Fruit fly (Drosophila melanogaster) whole organism, embryonic: ENCODE data around the gene Snx3.

Experiments used
- ATbp ChIP-seq: fragments of 200-800 bp; sonication (Bioruptor generic); optimal IDR thresholded peaks from 2 replicates; lab custom pipeline; 2017; ENCODE audit warnings: missing biosample characterization, mild to moderate bottlenecking, missing genetic modification characterization, missing genetic modification reagents
- Aef1 ChIP-seq: fragments of 200-800 bp; sonication (Bioruptor generic); IDR thresholded peaks from 3 replicates; pipeline ENCODE4 v1.3.6; 2022; ENCODE audit warnings: missing biosample characterization, missing genetic modification characterization
- CG10147 ChIP-seq: fragments of 200-800 bp; sonication (Bioruptor generic); optimal IDR thresholded peaks from 2 replicates; lab custom pipeline; 2019; ENCODE audit warnings: missing biosample characterization, mild to moderate bottlenecking, missing genetic modification characterization, moderate library complexity
- CG12155 ChIP-seq: fragments of 200-800 bp; sonication (Bioruptor generic); optimal IDR thresholded peaks from 3 replicates; lab custom pipeline; 2016; ENCODE audit warnings: missing biosample characterization, missing genetic modification characterization
- CG13287 ChIP-seq: fragments of 200-800 bp; sonication (Bioruptor generic); IDR thresholded peaks from 2 replicates; pipeline ENCODE4 v1.3.6; 2022; ENCODE audit warnings: missing biosample characterization, missing genetic modification characterization; ENCODE audit not compliant: partially characterized antibody
- CG13296 ChIP-seq: fragments of 200-800 bp; sonication (Bioruptor generic); optimal IDR thresholded peaks from 3 replicates; lab custom pipeline; 2018; ENCODE audit warnings: missing biosample characterization, mild to moderate bottlenecking, missing genetic modification characterization
- CG13894 ChIP-seq: fragments of 200-800 bp; sonication (Bioruptor generic); optimal IDR thresholded peaks from 3 replicates; lab custom pipeline; 2018; ENCODE audit warnings: missing biosample characterization, mild to moderate bottlenecking, missing genetic modification characterization, moderate library complexity
- CG15073 ChIP-seq: fragments of 200-800 bp; sonication (Bioruptor generic); optimal IDR thresholded peaks from 2 replicates; lab custom pipeline; 2016; ENCODE audit warnings: missing biosample characterization, missing genetic modification characterization
- CG15696 ChIP-seq: fragments of 200-800 bp; sonication (Bioruptor generic); optimal IDR thresholded peaks from 2 replicates; lab custom pipeline; 2019; ENCODE audit warnings: missing biosample characterization, mild to moderate bottlenecking, missing genetic modification characterization, moderate library complexity
- CG17328 ChIP-seq: fragments of 200-800 bp; sonication (Bioruptor generic); IDR thresholded peaks from 2 replicates; pipeline ENCODE4 v1.3.6; 2022; ENCODE audit warnings: missing biosample characterization, missing genetic modification characterization
- CG17359 ChIP-seq: fragments of 200-800 bp; sonication (Bioruptor generic); optimal IDR thresholded peaks from 3 replicates; lab custom pipeline; 2018; ENCODE audit warnings: missing biosample characterization, mild to moderate bottlenecking, missing genetic modification characterization, moderate library complexity
- CG17912 ChIP-seq: fragments of 200-800 bp; sonication (Bioruptor generic); optimal IDR thresholded peaks from 2 replicates; lab custom pipeline; 2018; ENCODE audit warnings: missing biosample characterization, mild to moderate bottlenecking, missing genetic modification characterization
- CG2199 ChIP-seq: fragments of 200-800 bp; sonication (Bioruptor generic); IDR thresholded peaks from 3 replicates; pipeline ENCODE4 v1.3.6; 2022; ENCODE audit warnings: missing biosample characterization, missing genetic modification characterization
- CG31441 ChIP-seq: fragments of 200-800 bp; sonication (Bioruptor generic); IDR thresholded peaks from 2 replicates; pipeline ENCODE4 v1.3.6; 2022; ENCODE audit warnings: missing biosample characterization, missing genetic modification characterization
- CG3281 ChIP-seq: fragments of 200-800 bp; sonication (Bioruptor generic); optimal IDR thresholded peaks from 3 replicates; lab custom pipeline; 2017; ENCODE audit warnings: missing biosample characterization, mild to moderate bottlenecking, missing genetic modification characterization
- CG4404 ChIP-seq: fragments of 200-800 bp; sonication (Bioruptor generic); IDR thresholded peaks from 2 replicates; pipeline ENCODE4 v1.3.6; 2022; ENCODE audit warnings: missing biosample characterization, missing genetic modification characterization
- CG4820 ChIP-seq: fragments of 200-800 bp; sonication (Bioruptor generic); optimal IDR thresholded peaks from 3 replicates; lab custom pipeline; 2016; ENCODE audit warnings: missing biosample characterization, missing genetic modification characterization
- CG5180 ChIP-seq: fragments of 200-800 bp; sonication (Bioruptor generic); optimal IDR thresholded peaks from 3 replicates; lab custom pipeline; 2017; ENCODE audit warnings: missing biosample characterization, missing genetic modification characterization, mild to moderate bottlenecking, moderate library complexity, missing genetic modification reagents
- CG5245 ChIP-seq: fragments of 200-800 bp; sonication (Bioruptor generic); optimal IDR thresholded peaks from 3 replicates; lab custom pipeline; 2016; ENCODE audit warnings: missing biosample characterization, missing genetic modification characterization
- CG6765 ChIP-seq: fragments of 200-800 bp; sonication (Bioruptor generic); optimal IDR thresholded peaks from 3 replicates; lab custom pipeline; 2017; ENCODE audit warnings: missing biosample characterization, mild to moderate bottlenecking, missing genetic modification characterization
- CG6813 ChIP-seq: fragments of 200-800 bp; sonication (Bioruptor generic); optimal IDR thresholded peaks from 2 replicates; lab custom pipeline; 2017; ENCODE audit warnings: missing biosample characterization, missing genetic modification characterization, mild to moderate bottlenecking, moderate library complexity, missing genetic modification reagents
- CG8478 ChIP-seq: fragments of >200 bp; optimal IDR thresholded peaks from 2 replicates; lab custom pipeline; 2018
- CG8924 ChIP-seq: fragments of 200-800 bp; optimal IDR thresholded peaks from 3 replicates; lab custom pipeline; 2019; ENCODE audit warnings: missing biosample characterization, mild to moderate bottlenecking, missing genetic modification characterization, moderate library complexity
- CG9609 ChIP-seq: fragments of 200-800 bp; sonication (Bioruptor generic); optimal IDR thresholded peaks from 3 replicates; lab custom pipeline; 2016; ENCODE audit warnings: missing biosample characterization, missing genetic modification characterization
- E2f1 ChIP-seq: fragments of 200-800 bp; sonication (Bioruptor generic); IDR thresholded peaks from 2 replicates; pipeline ENCODE4 v1.3.6; 2022; ENCODE audit warnings: missing biosample characterization, missing genetic modification characterization
- Hand ChIP-seq: fragments of 200-800 bp; sonication (Bioruptor generic); optimal IDR thresholded peaks from 2 replicates; lab custom pipeline; 2017; ENCODE audit warnings: mild to moderate bottlenecking, missing biosample characterization, missing genetic modification reagents, missing genetic modification characterization
- Jarid2 ChIP-seq: fragments of 200-800 bp; sonication (Bioruptor generic); optimal IDR thresholded peaks from 3 replicates; lab custom pipeline; 2017; ENCODE audit warnings: mild to moderate bottlenecking, missing biosample characterization, missing genetic modification reagents, missing genetic modification characterization
- Mrtf ChIP-seq: fragments of 200-800 bp; sonication (Bioruptor generic); IDR thresholded peaks from 3 replicates; pipeline ENCODE4 v1.3.6; 2022; ENCODE audit warnings: missing biosample characterization, missing genetic modification characterization
- NFAT ChIP-seq: fragments of 200-800 bp; sonication (Bioruptor generic); IDR thresholded peaks from 2 replicates; pipeline ENCODE4 v1.3.6; 2022; ENCODE audit warnings: missing biosample characterization, missing genetic modification characterization
- PHDP ChIP-seq: fragments of 200-800 bp; sonication (Bioruptor generic); optimal IDR thresholded peaks from 3 replicates; lab custom pipeline; 2018; ENCODE audit warnings: missing biosample characterization, mild to moderate bottlenecking, missing genetic modification characterization, moderate library complexity
- Spps ChIP-seq: fragments of 200-800 bp; sonication (Bioruptor generic); optimal IDR thresholded peaks from 2 replicates; lab custom pipeline; 2018; ENCODE audit warnings: missing biosample characterization, mild to moderate bottlenecking, missing genetic modification characterization
- aop ChIP-seq: fragments of 200-800 bp; sonication (Bioruptor generic); IDR thresholded peaks from 2 replicates; pipeline ENCODE4 v1.3.6; 2022; ENCODE audit warnings: missing biosample characterization, missing genetic modification characterization
- ase ChIP-seq: fragments of 200-800 bp; sonication (Bioruptor generic); IDR thresholded peaks from 3 replicates; pipeline ENCODE4 v1.3.6; 2022; ENCODE audit warnings: missing biosample characterization, missing genetic modification characterization
- chif ChIP-seq, 2 experiments: fragments of 200-800 bp; sonication (Bioruptor generic); optimal IDR thresholded peaks; 3 replicates each; lab custom pipeline; 2016; ENCODE audit warnings: missing biosample characterization in 2 of 2, missing genetic modification characterization in 2 of 2
- crp ChIP-seq, 2 experiments: fragments of 200-800 bp; sonication (Bioruptor generic); optimal IDR thresholded peaks; 2 replicates in 1 of 2; 3 replicates in 1 of 2; lab custom pipeline; 2017; ENCODE audit warnings: missing biosample characterization in 2 of 2, missing genetic modification characterization in 2 of 2, mild to moderate bottlenecking in 1 of 2, moderate library complexity in 1 of 2
- dan ChIP-seq: fragments of 200-800 bp; sonication (Bioruptor generic); IDR thresholded peaks from 2 replicates; pipeline ENCODE4 v1.3.6; 2022; ENCODE audit warnings: missing biosample characterization, missing genetic modification characterization
- dm ChIP-seq: fragments of 200-800 bp; sonication (Bioruptor generic); optimal IDR thresholded peaks from 3 replicates; lab custom pipeline; 2016; ENCODE audit warnings: missing biosample characterization, missing genetic modification characterization
- dpn ChIP-seq, 2 experiments: fragments of 200-800 bp; sonication (Bioruptor generic); optimal IDR thresholded peaks; 3 replicates each; lab custom pipeline; 2016; ENCODE audit warnings: missing biosample characterization in 2 of 2, missing genetic modification characterization in 2 of 2
- hbn ChIP-seq: fragments of 200-800 bp; sonication (Bioruptor generic); IDR thresholded peaks from 2 replicates; pipeline ENCODE4 v1.3.6; 2022; ENCODE audit warnings: missing biosample characterization, missing genetic modification characterization; ENCODE audit not compliant: partially characterized antibody
- her ChIP-seq: fragments of 200-800 bp; sonication (Bioruptor generic); optimal IDR thresholded peaks from 2 replicates; lab custom pipeline; 2016; ENCODE audit warnings: missing biosample characterization, missing genetic modification characterization
- lab ChIP-seq: fragments of 200-800 bp; sonication (Bioruptor generic); optimal IDR thresholded peaks from 3 replicates; lab custom pipeline; 2017; ENCODE audit warnings: missing biosample characterization, missing genetic modification characterization, mild to moderate bottlenecking, moderate library complexity, missing genetic modification reagents
- lilli ChIP-seq: fragments of 200-800 bp; sonication (Bioruptor generic); optimal IDR thresholded peaks from 3 replicates; lab custom pipeline; 2016; ENCODE audit warnings: missing biosample characterization, missing genetic modification characterization
- mirr ChIP-seq: fragments of 200-800 bp; sonication (Bioruptor generic); optimal IDR thresholded peaks from 3 replicates; lab custom pipeline; 2018; ENCODE audit warnings: missing biosample characterization, mild to moderate bottlenecking, missing genetic modification characterization
- org-1 ChIP-seq: fragments of 200-800 bp; sonication (Bioruptor generic); optimal IDR thresholded peaks from 2 replicates; lab custom pipeline; 2017; ENCODE audit warnings: missing biosample characterization, missing genetic modification characterization
- ro ChIP-seq: fragments of 200-800 bp; sonication (Bioruptor generic); IDR thresholded peaks from 2 replicates; pipeline ENCODE4 v1.3.6; 2022; ENCODE audit warnings: missing biosample characterization, missing genetic modification characterization
- salm ChIP-seq: fragments of 200-800 bp; sonication (Bioruptor generic); optimal IDR thresholded peaks from 2 replicates; lab custom pipeline; 2018; ENCODE audit warnings: missing biosample characterization, mild to moderate bottlenecking, missing genetic modification characterization
- sima ChIP-seq: fragments of 200-800 bp; sonication (Bioruptor generic); optimal IDR thresholded peaks from 2 replicates; lab custom pipeline; 2016; ENCODE audit warnings: missing biosample characterization, missing genetic modification characterization
- slp2 ChIP-seq: fragments of 200-800 bp; sonication (Bioruptor generic); optimal IDR thresholded peaks from 2 replicates; lab custom pipeline; 2016; ENCODE audit warnings: missing biosample characterization, missing genetic modification characterization
- sug ChIP-seq: fragments of 200-800 bp; optimal IDR thresholded peaks from 2 replicates; lab custom pipeline; 2019; ENCODE audit warnings: missing biosample characterization, mild to moderate bottlenecking, missing genetic modification characterization, moderate library complexity
- ttk ChIP-seq: fragments of 200-800 bp; sonication (Bioruptor generic); IDR thresholded peaks from 2 replicates; pipeline ENCODE4 v2.1.2; 2022; ENCODE audit warnings: missing biosample characterization, missing genetic modification characterization
- vfl ChIP-seq: fragments of 200-800 bp; sonication (Bioruptor generic); optimal IDR thresholded peaks from 2 replicates; lab custom pipeline; 2016; ENCODE audit warnings: missing biosample characterization, missing genetic modification characterization
- yki ChIP-seq: fragments of >200 bp; optimal IDR thresholded peaks from 3 replicates; lab custom pipeline; 2018

The Snx3 gene

DNA sequence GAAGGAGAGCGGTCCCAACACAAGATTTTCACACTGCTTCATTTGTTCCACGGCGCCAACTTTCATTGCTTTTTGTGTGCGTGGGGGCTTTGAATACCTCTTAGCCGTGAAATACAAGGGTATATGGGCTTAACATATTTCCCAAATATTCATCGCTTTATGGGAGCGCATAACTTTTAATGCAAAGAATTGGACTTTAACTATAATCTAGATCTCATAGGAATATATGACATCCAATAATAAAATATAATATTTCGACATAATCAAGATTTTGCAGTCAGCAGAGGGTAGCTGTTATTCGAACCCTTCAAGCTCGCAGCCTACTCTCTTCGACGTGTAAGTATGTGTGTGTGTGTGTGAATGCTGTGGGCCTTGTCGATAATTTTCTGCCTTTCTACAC is 36.2 kb upstream of the Snx3 start (continued):
- TF ChIP-seq CG13894 (tag; lab: Kevin White, UChicago): no peak
- no peak for TF ChIP-seq vfl (GFP tag; lab: Kevin White, UChicago)
- no peak for TF ChIP-seq dm (GFP tag; lab: Kevin White, UChicago)
- peak; percentile 57 for TF ChIP-seq CG17359 (tag; lab: Kevin White, UChicago)
- TF ChIP-seq NFAT (GFP tag; lab: Robert Waterston, UW): no peak
- no peak for TF ChIP-seq CG15073 (GFP tag; lab: Kevin White, UChicago)
- no peak for TF ChIP-seq CG4404 (GFP tag; lab: Robert Waterston, UW)
- no peak for TF ChIP-seq CG12155 (GFP tag; lab: Kevin White, UChicago)
- TF ChIP-seq CG6813 (GFP tag; lab: Kevin White, UChicago): peak; percentile 6
- peak; percentile 29; the same call in 1 of the 3 replicates for TF ChIP-seq ase (GFP tag; lab: Robert Waterston, UW)
- TF ChIP-seq yki (lab: Kevin White, UChicago): no peak
- peak; percentile 46 for TF ChIP-seq PHDP (tag; lab: Kevin White, UChicago)
- TF ChIP-seq CG17912 (GFP tag; lab: Kevin White, UChicago): no peak
- no peak for TF ChIP-seq hbn (GFP tag; lab: Robert Waterston, UW)
- no peak for TF ChIP-seq ro
- TF ChIP-seq ttk (GFP tag; lab: Robert Waterston, UW): no peak; the same call in 1 of the 2 replicates
- TF ChIP-seq dpn (GFP tag; optimal IDR thresholded peaks at IDR 0.05; lab: Kevin White, UChicago): peak in 1 of 2 experiments; percentile 11
- TF ChIP-seq CG17328 (GFP tag; lab: Robert Waterston, UW): no peak
- TF ChIP-seq CG10147: no peak
- no peak for TF ChIP-seq CG13287
- peak; percentile 35 for TF ChIP-seq CG3281 (GFP tag; lab: Kevin White, UChicago)
- peak; percentile 6 for TF ChIP-seq CG6765
- peak; percentile 40 for TF ChIP-seq org-1
- peak; percentile 25 for TF ChIP-seq CG4820
- TF ChIP-seq her (GFP tag; lab: Kevin White, UChicago): no peak
- peak; percentile 20 for TF ChIP-seq ATbp (GFP tag; lab: Kevin White, UChicago)
- TF ChIP-seq Mrtf (GFP tag; lab: Robert Waterston, UW): 0 out of 3 replicates have a peak, but pooled peaks have one; percentile 8
- TF ChIP-seq chif (GFP tag; optimal IDR thresholded peaks at IDR 0.05; lab: Kevin White, UChicago): no peak
- no peak for TF ChIP-seq CG9609 (GFP tag; lab: Kevin White, UChicago)
- TF ChIP-seq lilli (GFP tag; lab: Kevin White, UChicago): peak; percentile 43
- TF ChIP-seq sug (tag; lab: Kevin White, UChicago): no peak
- TF ChIP-seq Aef1 (GFP tag; lab: Robert Waterston, UW): 0 out of 3 replicates have a peak, but pooled peaks have one; percentile 21
- TF ChIP-seq aop (GFP tag; lab: Robert Waterston, UW): no peak
- no peak for TF ChIP-seq Spps (tag; lab: Kevin White, UChicago)
- peak; percentile 7 for TF ChIP-seq Hand (GFP tag; lab: Kevin White, UChicago)
- TF ChIP-seq CG31441 (GFP tag; lab: Robert Waterston, UW): peak; percentile 27; the same call in 1 of the 2 replicates
- TF ChIP-seq sima (GFP tag; lab: Kevin White, UChicago): no peak
- peak; percentile 28; the same call in 1 of the 2 replicates for TF ChIP-seq E2f1 (GFP tag; lab: Robert Waterston, UW)
- TF ChIP-seq mirr (GFP tag; lab: Kevin White, UChicago): no peak
- no peak for TF ChIP-seq salm (tag; lab: Kevin White, UChicago)
- no peak for TF ChIP-seq CG8478 (lab: Kevin White, UChicago)
- no peak for TF ChIP-seq CG15696 (tag; lab: Kevin White, UChicago)
- no peak for TF ChIP-seq dan (GFP tag; lab: Robert Waterston, UW)
- peak; percentile 20 for TF ChIP-seq CG8924 (tag; lab: Kevin White, UChicago)
- no peak for TF ChIP-seq CG5245 (GFP tag; lab: Kevin White, UChicago)
- TF ChIP-seq slp2 (GFP tag; lab: Kevin White, UChicago): no peak
- TF ChIP-seq CG13296: no peak
- TF ChIP-seq Jarid2 (GFP tag; lab: Kevin White, UChicago): no peak
- no peak for TF ChIP-seq crp (GFP tag; optimal IDR thresholded peaks at IDR 0.05; lab: Kevin White, UChicago)
- TF ChIP-seq CG2199: no peak
- no peak for TF ChIP-seq CG5180 (GFP tag; lab: Kevin White, UChicago)
- TF ChIP-seq lab (GFP tag; lab: Kevin White, UChicago): peak; percentile 72
